Fruit fly (Drosophila melanogaster): Measurements from ENCODE around the gene Rcd-1.

Rcd-1 gene

dm6 chrX:19665684-19666141, 27.1 kb downstream of the Rcd-1 start (continued):
- TF ChIP-seq exex (tag; optimal IDR thresholded peaks at IDR 0.05) = no peak
- TF ChIP-seq CG7987 (GFP tag; optimal IDR thresholded peaks at IDR 0.05) = no peak
- TF ChIP-seq dmrt11E (tag; optimal IDR thresholded peaks at IDR 0.05) = no peak
- no peak for TF ChIP-seq CG8359 (GFP tag; optimal IDR thresholded peaks at IDR 0.05; ENCODE audit: borderline replicate concordance)
- no peak for TF ChIP-seq Lpt (GFP tag; optimal IDR thresholded peaks at IDR 0.05)
- no peak for TF ChIP-seq CG10267 (tag; optimal IDR thresholded peaks at IDR 0.05)
- TF ChIP-seq Hand (GFP tag; optimal IDR thresholded peaks at IDR 0.05) = no peak
- TF ChIP-seq HLH3B (GFP tag; IDR thresholded peaks at IDR 0.05) = 0 out of 2 replicates have a peak, but pooled peaks have one; percentile 39
- no peak for TF ChIP-seq tx (GFP tag; optimal IDR thresholded peaks at IDR 0.05)
- TF ChIP-seq Chrac-16 (GFP tag; optimal IDR thresholded peaks at IDR 0.05) = peak; percentile 28
- peak; percentile 25 for TF ChIP-seq CG9817 (tag; optimal IDR thresholded peaks at IDR 0.05)
- 0 out of 2 replicates have a peak, but pooled peaks have one; percentile 17 for TF ChIP-seq Dref (GFP tag; IDR thresholded peaks at IDR 0.05)
- TF ChIP-seq CG2875 (GFP tag; optimal IDR thresholded peaks at IDR 0.05) = no peak
- TF ChIP-seq HmgZ (tag; optimal IDR thresholded peaks at IDR 0.05) = peak; percentile 8
- no peak for TF ChIP-seq CG17829 (tag; optimal IDR thresholded peaks at IDR 0.05)
- no peak for TF ChIP-seq CG15479 (GFP tag; optimal IDR thresholded peaks at IDR 0.05)
- peak; percentile 63 for TF ChIP-seq ranshi (GFP tag; IDR thresholded peaks at IDR 0.05)
- TF ChIP-seq CG2116 (GFP tag; optimal IDR thresholded peaks at IDR 0.05) = no peak
- TF ChIP-seq NC2α (GFP tag; optimal IDR thresholded peaks at IDR 0.05) = no peak
- TF ChIP-seq CG2712 (tag; optimal IDR thresholded peaks at IDR 0.05) = peak; percentile 12
- TF ChIP-seq CG10209 (GFP tag; optimal IDR thresholded peaks at IDR 0.05) = no peak
- no peak for TF ChIP-seq jing (GFP tag; optimal IDR thresholded peaks at IDR 0.05)
- TF ChIP-seq mam (GFP tag; optimal IDR thresholded peaks at IDR 0.05) = peak; percentile 54
- TF ChIP-seq Sin3A (optimal IDR thresholded peaks at IDR 0.05) = no peak
- TF ChIP-seq Hr78 (GFP tag; optimal IDR thresholded peaks at IDR 0.05) = peak in 1 of 2 experiments; percentile 2
- no peak for TF ChIP-seq run (tag; optimal IDR thresholded peaks at IDR 0.05)
- no peak for TF ChIP-seq Optix (GFP tag; IDR thresholded peaks at IDR 0.05)
- TF ChIP-seq Dip3 (GFP tag; optimal IDR thresholded peaks at IDR 0.05) = peak; percentile 21
- no peak for TF ChIP-seq maf-S (GFP tag; optimal IDR thresholded peaks at IDR 0.05)
- TF ChIP-seq YL-1 (GFP tag; optimal IDR thresholded peaks at IDR 0.05) = no peak
- no peak for TF ChIP-seq CG9437 (GFP tag; optimal IDR thresholded peaks at IDR 0.05)
- no peak; the same call in 1 of the 2 replicates for TF ChIP-seq bowl (GFP tag; IDR thresholded peaks at IDR 0.05)
- 0 out of 2 replicates have a peak, but pooled peaks have one; percentile 6 for TF ChIP-seq CG8765 (GFP tag; IDR thresholded peaks at IDR 0.05)
- TF ChIP-seq Antp (GFP tag; optimal IDR thresholded peaks at IDR 0.05) = peak; percentile 64
- no peak for TF ChIP-seq bigmax (GFP tag; optimal IDR thresholded peaks at IDR 0.05)
- TF ChIP-seq CG16815 (GFP tag; optimal IDR thresholded peaks at IDR 0.05) = peak; percentile 4
- TF ChIP-seq CG18262 (tag; optimal IDR thresholded peaks at IDR 0.05) = no peak
- TF ChIP-seq CTCF (GFP tag; optimal IDR thresholded peaks at IDR 0.05) = no peak
- TF ChIP-seq lola (GFP tag; optimal IDR thresholded peaks at IDR 0.05) = no peak
- TF ChIP-seq tna (GFP tag; IDR thresholded peaks at IDR 0.05; ENCODE audit: partially characterized antibody) = peak; percentile 43; the same call in 1 of the 2 replicates
- peak; percentile 30 for TF ChIP-seq CG30403 (GFP tag; optimal IDR thresholded peaks at IDR 0.05)
- TF ChIP-seq gsb-n (tag; optimal IDR thresholded peaks at IDR 0.05) = no peak
- TF ChIP-seq wor (GFP tag; IDR thresholded peaks at IDR 0.05) = no peak
- TF ChIP-seq CG2678 (tag; optimal IDR thresholded peaks at IDR 0.05) = peak; percentile 40
- TF ChIP-seq MTF-1 (GFP tag; optimal IDR thresholded peaks at IDR 0.05; ENCODE audit: borderline replicate concordance) = no peak
- TF ChIP-seq Ets97D (GFP tag; optimal IDR thresholded peaks at IDR 0.05) = no peak
- TF ChIP-seq sc (optimal IDR thresholded peaks at IDR 0.05) = no peak
- no peak for TF ChIP-seq sc (GFP tag; optimal IDR thresholded peaks at IDR 0.05)
- TF ChIP-seq CG5953 (GFP tag; IDR thresholded peaks at IDR 0.05) = peak; percentile 43; the same call in 1 of the 2 replicates
- TF ChIP-seq CG3726 (GFP tag; IDR thresholded peaks at IDR 0.05) = 0 out of 3 replicates have a peak, but pooled peaks have one; percentile 39

Data from whole organism, embryonic.